Worm (Caenorhabditis elegans): ENCODE measurements around the gene nhr-277.

ce11 chrIV:2710203-2710935 lies 32.4 kb upstream of the nhr-277 start, which contains the start of gene Y94H6A.10:
- TF ChIP-seq ceh-36 (tag; optimal IDR thresholded peaks at IDR 0.05) (no peak), B0310.2 (tag; optimal IDR thresholded peaks at IDR 0.05) (no peak), flt-1 (GFP tag; IDR thresholded peaks at IDR 0.05) (no peak), pes-1 (GFP tag; IDR thresholded peaks at IDR 0.05) (no peak), aly-1 (tag; optimal IDR thresholded peaks at IDR 0.05) (no peak), tbx-37 (GFP tag; conservative IDR thresholded peaks at IDR 0.05) (no peak)

Measured in whole organism, early embryonic.